Fruit fly (Drosophila melanogaster) whole organism, pupa: Measurements from ENCODE around the gene Osi14.

Experiments
- CG12605 ChIP-seq: fragments of 200-800 bp; sonication (Bioruptor generic); IDR thresholded peaks from 2 replicates; pipeline ENCODE4 v1.3.6; 2022; ENCODE audit warnings: missing biosample characterization, missing genetic modification characterization
- CG14655 ChIP-seq: fragments of 200-800 bp; sonication (Bioruptor generic); optimal IDR thresholded peaks from 3 replicates; lab custom pipeline; 2017; ENCODE audit warnings: mild to moderate bottlenecking, missing biosample characterization, missing genetic modification reagents, missing genetic modification characterization
- CG15710 ChIP-seq: fragments of 200-800 bp; sonication (Bioruptor generic); optimal IDR thresholded peaks from 2 replicates; lab custom pipeline; 2018; ENCODE audit warnings: missing biosample characterization, mild to moderate bottlenecking, missing genetic modification characterization, moderate library complexity
- CG34367 ChIP-seq: fragments of 200-800 bp; sonication (Bioruptor generic); optimal IDR thresholded peaks from 2 replicates; lab custom pipeline; 2018; ENCODE audit warnings: missing biosample characterization, mild to moderate bottlenecking, missing genetic modification characterization
- D1 ChIP-seq: fragments of 200-800 bp; sonication (Bioruptor generic); optimal IDR thresholded peaks from 2 replicates; lab custom pipeline; 2018; ENCODE audit warnings: missing biosample characterization, mild to moderate bottlenecking, missing genetic modification characterization, moderate library complexity
- EcR ChIP-seq: fragments of 200-800 bp; sonication (Bioruptor generic); optimal IDR thresholded peaks from 3 replicates; lab custom pipeline; 2019; ENCODE audit warnings: missing biosample characterization, missing genetic modification characterization, mild to moderate bottlenecking, moderate library complexity, missing genetic modification reagents
- Ets98B ChIP-seq: fragments of 200-800 bp; sonication (Bioruptor generic); IDR thresholded peaks from 2 replicates; pipeline ENCODE4 v1.3.6; 2022; ENCODE audit warnings: missing biosample characterization, missing genetic modification characterization
- Snoo ChIP-seq: fragments of 200-800 bp; sonication (Bioruptor generic); optimal IDR thresholded peaks from 3 replicates; lab custom pipeline; 2017; ENCODE audit warnings: missing biosample characterization, mild to moderate bottlenecking, missing genetic modification characterization, inconsistent platforms
- fd96Ca ChIP-seq: fragments of 200-800 bp; sonication (Bioruptor generic); IDR thresholded peaks from 3 replicates; pipeline ENCODE4 v1.3.6; 2022; ENCODE audit warnings: missing biosample characterization, missing genetic modification characterization
- gl ChIP-seq: fragments of 200-800 bp; sonication (Bioruptor generic); optimal IDR thresholded peaks from 2 replicates; lab custom pipeline; 2018; ENCODE audit warnings: missing biosample characterization, mild to moderate bottlenecking, missing genetic modification characterization

- TF ChIP-seq D1 (tag; lab: Kevin White, UChicago), result no peak
- TF ChIP-seq EcR (GFP tag; lab: Kevin White, UChicago), result no peak
- no peak; the same call in 1 of the 2 replicates for TF ChIP-seq CG12605
- no peak for TF ChIP-seq CG15710 (tag; lab: Kevin White, UChicago)
- no peak for TF ChIP-seq Snoo (tag; lab: Kevin White, UChicago)
- TF ChIP-seq fd96Ca, result no peak
- TF ChIP-seq CG14655 (GFP tag; lab: Kevin White, UChicago), result peak; percentile 42
- no peak for TF ChIP-seq CG34367 (tag; lab: Kevin White, UChicago)
- no peak for TF ChIP-seq gl
- no peak for TF ChIP-seq Ets98B
Measured at dm6 chr3R:6269986-6270385, 28.9 kb upstream of the Osi14 start.
